Fruit fly (Drosophila melanogaster): ENCODE data around the gene Clic.
A peak's percentile ranks its signal among the peaks of the same experiment; 100 is the strongest.

Gene Clic

DNA sequence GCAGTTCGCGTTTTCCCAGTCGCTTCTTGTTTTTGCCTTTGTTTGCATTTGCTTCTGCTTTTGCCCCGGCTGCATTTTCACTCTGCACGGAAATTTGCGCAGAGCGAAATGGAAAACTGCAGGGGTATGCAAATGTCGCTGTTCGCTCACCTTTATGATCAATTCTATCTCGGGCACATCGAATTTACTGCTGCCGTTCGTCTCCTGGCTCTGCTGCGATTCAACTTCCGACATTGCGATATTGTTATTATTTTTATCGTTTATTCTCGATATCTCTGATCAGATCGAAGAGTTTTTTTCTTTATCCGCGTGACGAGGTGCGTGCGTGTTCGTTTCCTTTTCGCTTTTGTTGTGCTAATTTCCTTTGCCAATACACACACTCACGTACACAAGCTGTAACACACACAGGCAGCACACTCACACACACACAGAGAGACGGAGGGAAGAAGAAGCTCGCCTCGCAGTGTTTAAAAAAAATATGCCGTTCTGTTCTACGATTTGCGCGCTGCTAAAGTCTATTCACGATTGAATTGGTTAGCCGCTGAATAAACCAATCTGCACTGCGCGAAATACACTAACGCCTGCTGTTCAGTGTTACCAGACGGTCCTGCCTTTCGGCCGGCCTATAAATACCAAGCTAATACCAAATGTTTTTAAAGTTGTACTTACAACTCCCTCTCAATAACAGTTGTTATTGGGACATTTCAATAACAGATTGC, at the start of gene Clic (continued):
- TF ChIP-seq CG10979 (tag; optimal IDR thresholded peaks at IDR 0.05) (no peak), CTCF (GFP tag; optimal IDR thresholded peaks at IDR 0.05) (no peak), CG17361 (GFP tag; IDR thresholded peaks at IDR 0.05) (no peak), Dek (tag; optimal IDR thresholded peaks at IDR 0.05) (peak; percentile 26), dm (GFP tag; optimal IDR thresholded peaks at IDR 0.05) (no peak), Hr51 (GFP tag; optimal IDR thresholded peaks at IDR 0.05) (no peak), CG8924 (tag; optimal IDR thresholded peaks at IDR 0.05) (peak; percentile 30), caup (GFP tag; optimal IDR thresholded peaks at IDR 0.05; ENCODE audit: severe bottlenecking) (peak; percentile 66), sob (GFP tag; IDR thresholded peaks at IDR 0.05) (peak; percentile 51; the same call in 1 of the 2 replicates), cwo (GFP tag; optimal IDR thresholded peaks at IDR 0.05) (no peak), Oli (tag; optimal IDR thresholded peaks at IDR 0.05) (no peak), Mes4 (GFP tag; optimal IDR thresholded peaks at IDR 0.05) (no peak), CG13424 (tag; optimal IDR thresholded peaks at IDR 0.05) (no peak), ewg (GFP tag; optimal IDR thresholded peaks at IDR 0.05) (no peak), ranshi (GFP tag; IDR thresholded peaks at IDR 0.05) (peak; percentile 31; the same call in 1 of the 2 replicates), CG32772 (GFP tag; IDR thresholded peaks at IDR 0.05) (no peak), Bteb2 (GFP tag; optimal IDR thresholded peaks at IDR 0.05) (no peak), mld (GFP tag; IDR thresholded peaks at IDR 0.05; ENCODE audit: partially characterized antibody) (0 out of 3 replicates have a peak, but pooled peaks have one; percentile 41), CG9609 (GFP tag; optimal IDR thresholded peaks at IDR 0.05) (no peak), CG15479 (GFP tag; optimal IDR thresholded peaks at IDR 0.05) (peak; percentile 46), TFAM (GFP tag; optimal IDR thresholded peaks at IDR 0.05) (no peak), nom (GFP tag; optimal IDR thresholded peaks at IDR 0.05) (peak; percentile 63), jing (GFP tag; optimal IDR thresholded peaks at IDR 0.05) (no peak), exex (tag; optimal IDR thresholded peaks at IDR 0.05) (no peak), NfI (GFP tag; optimal IDR thresholded peaks at IDR 0.05) (no peak), CG31365 (tag; optimal IDR thresholded peaks at IDR 0.05) (peak; percentile 15), CG13775 (GFP tag; optimal IDR thresholded peaks at IDR 0.05) (no peak), CG8944 (GFP tag; optimal IDR thresholded peaks at IDR 0.05) (no peak), CG16863 (GFP tag; optimal IDR thresholded peaks at IDR 0.05) (no peak), CG6683 (GFP tag; optimal IDR thresholded peaks at IDR 0.05) (no peak), CG17802 (tag; optimal IDR thresholded peaks at IDR 0.05) (no peak), CG11247 (GFP tag; IDR thresholded peaks at IDR 0.05) (peak; percentile 9; the same call in 1 of the 2 replicates), MESR4 (GFP tag; optimal IDR thresholded peaks at IDR 0.05) (peak; percentile 57), dimm (GFP tag; IDR thresholded peaks at IDR 0.05) (no peak), Hmx (GFP tag; optimal IDR thresholded peaks at IDR 0.05) (no peak), CG18599 (GFP tag; optimal IDR thresholded peaks at IDR 0.05) (no peak), lola (GFP tag; optimal IDR thresholded peaks at IDR 0.05) (no peak), Hmr (GFP tag; optimal IDR thresholded peaks at IDR 0.05) (peak; percentile 55), CG3726 (GFP tag; IDR thresholded peaks at IDR 0.05) (no peak), CG18476 (GFP tag; optimal IDR thresholded peaks at IDR 0.05) (no peak), ase (GFP tag; IDR thresholded peaks at IDR 0.05) (no peak), HLH3B (GFP tag; IDR thresholded peaks at IDR 0.05) (peak; percentile 15; the same call in 1 of the 2 replicates), CG32767 (GFP tag; IDR thresholded peaks at IDR 0.05) (0 out of 2 replicates have a peak, but pooled peaks have one; percentile 14), maf-S (GFP tag; optimal IDR thresholded peaks at IDR 0.05) (no peak), Dad (GFP tag; optimal IDR thresholded peaks at IDR 0.05) (no peak), CG17359 (tag; optimal IDR thresholded peaks at IDR 0.05) (no peak), onecut (GFP tag; IDR thresholded peaks at IDR 0.05) (peak; percentile 12; the same call in 1 of the 2 replicates), lov (optimal IDR thresholded peaks at IDR 0.05) (no peak), lov (GFP tag; IDR thresholded peaks at IDR 0.05) (no peak)
